Worm (Caenorhabditis elegans) whole organism, young adult: ENCODE results near the gene srh-16.

ENCODE experiments used
- F23B12.7 ChIP-seq: sonication (generic microtip); optimal IDR thresholded peaks from 2 replicates; lab custom pipeline; 2017; ENCODE audit warnings: missing genetic modification characterization, mild to moderate bottlenecking, missing compliant biosample characterization, antibody characterized with exemption, moderate library complexity; ENCODE audit not compliant: insufficient read depth
- F33H1.4 ChIP-seq: fragments of 200-800 bp; sonication (Bioruptor generic); IDR thresholded peaks from 2 replicates; pipeline ENCODE4 v1.3.6; 2022; ENCODE audit warnings: missing genetic modification reagents, missing genetic modification characterization, missing compliant biosample characterization
- F52B5.7 ChIP-seq: sonication (generic microtip); optimal IDR thresholded peaks from 2 replicates; lab custom pipeline; 2016; ENCODE audit warnings: mild to moderate bottlenecking, missing genetic modification characterization, missing compliant biosample characterization
- K12H6.12 ChIP-seq: fragments of 200-800 bp; sonication (Bioruptor generic); optimal IDR thresholded peaks from 2 replicates; lab custom pipeline; 2018; ENCODE audit warnings: mild to moderate bottlenecking, missing genetic modification characterization, missing compliant biosample characterization
- ama-1 ChIP-seq, 3 experiments: fragments of 150-350 bp in 1 of 3; sonication (generic microtip) in 2 of 3; optimal IDR thresholded peaks; 2 replicates each; lab custom pipeline; 2014 to 2018; ENCODE audit warnings: missing biosample characterization in 2 of 3, missing genetic modification characterization in 2 of 3, missing genetic modification reagents in 2 of 3
- aptf-3 ChIP-seq: fragments of 200-800 bp; sonication (Bioruptor generic); IDR thresholded peaks from 2 replicates; pipeline ENCODE4 v1.3.6; 2022; ENCODE audit warnings: missing genetic modification characterization, missing compliant biosample characterization
- attf-5 ChIP-seq: fragments of 200-800 bp; sonication (Bioruptor generic); optimal IDR thresholded peaks from 2 replicates; lab custom pipeline; 2018; ENCODE audit warnings: mild to moderate bottlenecking, missing genetic modification characterization, missing compliant biosample characterization
- attf-6 ChIP-seq: fragments of 200-800 bp; sonication (Bioruptor generic); IDR thresholded peaks from 2 replicates; pipeline ENCODE4 v1.3.6; 2022; ENCODE audit warnings: missing genetic modification reagents, missing genetic modification characterization, missing compliant biosample characterization
- ccch-3 ChIP-seq: fragments of 200-800 bp; sonication (Bioruptor generic); optimal IDR thresholded peaks from 2 replicates; lab custom pipeline; 2018; ENCODE audit warnings: mild to moderate bottlenecking, missing genetic modification characterization, missing compliant biosample characterization
- cebp-1 ChIP-seq, 2 experiments: fragments of 200-800 bp in 1 of 2; sonication (Bioruptor generic) in 1 of 2; sonication (generic microtip) in 1 of 2; IDR thresholded peaks in 1 of 2; optimal IDR thresholded peaks in 1 of 2; 2 replicates each; pipeline versions ENCODE4 v1.3.6 to Lab custom; 2017 to 2022; ENCODE audit warnings: missing compliant biosample characterization in 2 of 2, missing genetic modification characterization in 2 of 2, mild to moderate bottlenecking in 1 of 2, missing genetic modification reagents in 1 of 2, moderate library complexity in 1 of 2
- dox-1 ChIP-seq: fragments of 200-800 bp; sonication (Bioruptor generic); IDR thresholded peaks from 2 replicates; pipeline ENCODE4 v1.3.6; 2022; ENCODE audit warnings: missing genetic modification reagents, missing genetic modification characterization, missing compliant biosample characterization
- dpl-1 ChIP-seq: fragments of 150-350 bp; optimal IDR thresholded peaks from 2 replicates; lab custom pipeline; 2014; ENCODE audit warnings: missing biosample characterization, missing genetic modification reagents, missing genetic modification characterization
- efl-1 ChIP-seq: fragments of 150-350 bp; optimal IDR thresholded peaks from 2 replicates; lab custom pipeline; 2014; ENCODE audit warnings: missing biosample characterization, missing genetic modification reagents, missing genetic modification characterization
- egrh-3 ChIP-seq: fragments of 200-800 bp; sonication (Bioruptor generic); IDR thresholded peaks from 2 replicates; pipeline ENCODE4 v1.3.6; 2022; ENCODE audit warnings: missing genetic modification reagents, missing genetic modification characterization, missing compliant biosample characterization
- ekl-4 ChIP-seq: fragments of 200-800 bp; sonication (Bioruptor generic); IDR thresholded peaks from 2 replicates; pipeline ENCODE4 v1.3.6; 2022; ENCODE audit warnings: missing genetic modification reagents, missing genetic modification characterization, missing compliant biosample characterization
- hlh-26 ChIP-seq: fragments of 200-800 bp; sonication (Bioruptor generic); conservative IDR thresholded peaks from 2 replicates; pipeline ENCODE4 v1.3.6; 2022; ENCODE audit warnings: missing genetic modification reagents, missing genetic modification characterization, missing compliant biosample characterization
- hrde-1 ChIP-seq: sonication (generic microtip); optimal IDR thresholded peaks from 2 replicates; lab custom pipeline; 2016; ENCODE audit warnings: missing genetic modification characterization, mild to moderate bottlenecking, missing compliant biosample characterization, moderate library complexity, missing genotype, missing genetic modification reagents, borderline replicate concordance
- lin-26 ChIP-seq: fragments of 200-800 bp; sonication (Bioruptor generic); IDR thresholded peaks from 2 replicates; pipeline ENCODE4 v1.3.6; 2022; ENCODE audit warnings: missing genetic modification reagents, missing genetic modification characterization, missing compliant biosample characterization
- lin-40 ChIP-seq: sonication (generic microtip); optimal IDR thresholded peaks from 2 replicates; lab custom pipeline; 2016; ENCODE audit warnings: missing genetic modification characterization, mild to moderate bottlenecking, missing compliant biosample characterization, missing genotype, missing genetic modification reagents
- madf-10 ChIP-seq: sonication (generic microtip); optimal IDR thresholded peaks from 2 replicates; lab custom pipeline; 2016; ENCODE audit warnings: mild to moderate bottlenecking, missing genetic modification characterization, missing compliant biosample characterization
- madf-6 ChIP-seq: fragments of 200-800 bp; sonication (Bioruptor generic); IDR thresholded peaks from 2 replicates; pipeline ENCODE4 v1.3.6; 2022; ENCODE audit warnings: missing genetic modification reagents, missing genetic modification characterization, missing compliant biosample characterization
- mcd-1 ChIP-seq: fragments of 200-800 bp; sonication (Bioruptor generic); IDR thresholded peaks from 2 replicates; pipeline ENCODE4 v1.3.6; 2022; ENCODE audit warnings: missing genetic modification reagents, missing genetic modification characterization, missing compliant biosample characterization
- mel-28 ChIP-seq: sonication (generic microtip); optimal IDR thresholded peaks from 2 replicates; lab custom pipeline; 2016; ENCODE audit warnings: borderline replicate concordance, mild to moderate bottlenecking, missing genetic modification characterization, missing compliant biosample characterization
- nhr-179 ChIP-seq: sonication (generic microtip); optimal IDR thresholded peaks from 2 replicates; lab custom pipeline; 2016; ENCODE audit warnings: mild to moderate bottlenecking, missing genetic modification characterization, missing compliant biosample characterization
- pbrm-1 ChIP-seq: fragments of 200-800 bp; sonication (Bioruptor generic); IDR thresholded peaks from 2 replicates; pipeline ENCODE4 v1.3.6; 2022; ENCODE audit warnings: missing genetic modification reagents, missing genetic modification characterization, missing compliant biosample characterization
- sdz-38 ChIP-seq: sonication (generic microtip); optimal IDR thresholded peaks from 2 replicates; lab custom pipeline; 2016; ENCODE audit warnings: missing genotype, missing genetic modification characterization, missing compliant biosample characterization
- snpc-4 ChIP-seq, 5 experiments: fragments of 150-350 bp in 1 of 5; sonication (generic microtip) in 4 of 5; optimal IDR thresholded peaks; 2 replicates each; lab custom pipeline; 2014 to 2018; ENCODE audit warnings: missing genetic modification characterization in 5 of 5, missing biosample characterization in 3 of 5, antibody characterized with exemption in 2 of 5, mild to moderate bottlenecking in 2 of 5, missing compliant biosample characterization in 2 of 5, missing genotype in 2 of 5, moderate library complexity in 2 of 5, missing genetic modification reagents in 1 of 5
- tbp1 ChIP-seq: fragments of 200-800 bp; sonication (Bioruptor generic); optimal IDR thresholded peaks from 2 replicates; lab custom pipeline; 2018; ENCODE audit warnings: mild to moderate bottlenecking, missing genetic modification characterization, missing compliant biosample characterization
- tbx-9 ChIP-seq: sonication (generic microtip); optimal IDR thresholded peaks from 2 replicates; lab custom pipeline; 2016; ENCODE audit warnings: borderline replicate concordance, missing genetic modification characterization, inconsistent platforms, missing compliant biosample characterization
- tlf-1 ChIP-seq: fragments of 200-800 bp; sonication (Bioruptor generic); optimal IDR thresholded peaks from 2 replicates; lab custom pipeline; 2018; ENCODE audit warnings: mild to moderate bottlenecking, missing genetic modification characterization, missing compliant biosample characterization
- xnd-1 ChIP-seq: sonication (generic microtip); optimal IDR thresholded peaks from 2 replicates; lab custom pipeline; 2016; ENCODE audit warnings: missing genotype, missing genetic modification reagents, missing genetic modification characterization, missing compliant biosample characterization
- zfh-2 ChIP-seq: fragments of 200-800 bp; sonication (Bioruptor generic); conservative IDR thresholded peaks from 2 replicates; pipeline ENCODE4 v1.3.6; 2022; ENCODE audit warnings: missing genetic modification reagents, missing genetic modification characterization, missing compliant biosample characterization
- ztf-22 ChIP-seq: fragments of 200-800 bp; sonication (Bioruptor generic); optimal IDR thresholded peaks from 2 replicates; lab custom pipeline; 2018; ENCODE audit warnings: mild to moderate bottlenecking, missing genetic modification characterization, moderate library complexity, missing compliant biosample characterization
- ztf-3 ChIP-seq: fragments of 200-800 bp; sonication (Bioruptor generic); optimal IDR thresholded peaks from 2 replicates; lab custom pipeline; 2018; ENCODE audit warnings: mild to moderate bottlenecking, missing genetic modification characterization, missing compliant biosample characterization
- ztf-6 ChIP-seq: fragments of 200-800 bp; sonication (Bioruptor generic); IDR thresholded peaks from 2 replicates; pipeline ENCODE4 v1.3.6; 2022; ENCODE audit warnings: missing genetic modification reagents, missing genetic modification characterization, missing compliant biosample characterization

The srh-16 gene

DNA sequence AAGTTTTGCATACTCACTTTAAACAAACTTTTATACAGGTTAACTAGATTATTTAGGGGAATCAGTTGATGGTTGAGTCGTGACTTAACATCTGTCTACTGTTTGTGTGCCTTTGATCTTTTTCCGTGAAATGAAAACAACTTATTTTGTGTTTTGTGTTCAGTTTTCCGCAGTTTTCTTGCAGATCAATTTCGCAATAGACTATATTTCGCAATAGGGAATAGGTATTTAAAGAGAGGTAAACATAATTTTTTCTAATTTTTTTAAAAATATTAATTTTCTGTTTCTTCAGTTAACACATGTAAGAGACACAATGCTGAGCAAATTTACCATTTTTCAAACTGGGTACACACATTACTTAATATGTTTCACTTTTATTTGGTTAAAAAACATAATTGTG, 30.3 kb upstream of the srh-16 start, which contains the start of gene tbb-6:
Gene tbb-6 (plus strand): TSS at position 155 of the 400 bp plus-strand sequence.
- TF ChIP-seq cebp-1 (GFP tag; IDR thresholded peaks at IDR 0.05; lab: Robert Waterston, UW) (peak; percentile 96), cebp-1 (tag; optimal IDR thresholded peaks at IDR 0.05; lab: Kevin White, UChicago) (peak; percentile 99), F52B5.7 (tag; lab: Kevin White, UChicago) (no peak)

DNA sequence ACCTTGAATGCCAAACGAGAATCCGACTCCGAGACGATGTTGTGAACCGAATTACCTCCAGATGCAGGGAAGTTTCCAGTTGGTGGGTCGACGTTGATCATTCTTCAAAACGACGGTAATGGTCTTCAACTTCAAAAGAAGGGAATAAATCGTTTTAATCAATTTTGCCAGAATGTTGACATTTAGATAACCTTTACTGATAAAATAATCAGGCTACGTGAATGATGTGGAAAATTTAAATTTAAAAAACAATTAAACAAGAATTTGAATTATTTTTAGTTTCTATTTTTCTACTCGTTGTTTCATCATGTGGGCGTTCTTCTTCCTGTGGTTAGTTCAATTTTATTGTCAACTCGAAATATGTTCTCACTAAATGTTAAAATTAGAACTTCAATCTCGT, 27.9 kb upstream of the srh-16 start, which contains the start of gene ssp-35:
Gene ssp-35 (minus strand): TSS at position 101 of the 400 bp plus-strand sequence.
- no peak for TF ChIP-seq attf-6 (GFP tag; lab: Robert Waterston, UW)
- TF ChIP-seq lin-26, result no peak
- TF ChIP-seq lin-40 (tag; lab: Kevin White, UChicago), result no peak
- no peak for TF ChIP-seq zfh-2 (GFP tag; lab: Robert Waterston, UW)
- TF ChIP-seq K12H6.12, result no peak
- no peak for TF ChIP-seq ama-1 (optimal IDR thresholded peaks at IDR 0.05; lab: Kevin White, UChicago)
- no peak for TF ChIP-seq ama-1 (GFP tag; optimal IDR thresholded peaks at IDR 0.05; lab: Kevin White, UChicago)
- TF ChIP-seq ccch-3 (GFP tag; lab: Kevin White, UChicago), result no peak
- TF ChIP-seq madf-10 (tag; lab: Kevin White, UChicago), result no peak
- TF ChIP-seq sdz-38, result no peak
- TF ChIP-seq snpc-4 (GFP tag; optimal IDR thresholded peaks at IDR 0.05; lab: Kevin White, UChicago), result no peak
- no peak for TF ChIP-seq snpc-4 (tag; optimal IDR thresholded peaks at IDR 0.05; lab: Kevin White, UChicago)
- TF ChIP-seq hlh-26 (GFP tag; lab: Robert Waterston, UW), result no peak
- no peak for TF ChIP-seq mel-28 (tag; lab: Kevin White, UChicago)
- TF ChIP-seq attf-5 (GFP tag; lab: Kevin White, UChicago), result no peak
- TF ChIP-seq dox-1, result no peak
- TF ChIP-seq tbp1 (GFP tag; lab: Kevin White, UChicago), result no peak
- TF ChIP-seq cebp-1 (GFP tag; IDR thresholded peaks at IDR 0.05; lab: Robert Waterston, UW), result no peak
- TF ChIP-seq cebp-1 (tag; optimal IDR thresholded peaks at IDR 0.05; lab: Kevin White, UChicago), result no peak
- TF ChIP-seq nhr-179 (tag; lab: Kevin White, UChicago), result no peak
- no peak for TF ChIP-seq hrde-1 (tag; lab: Kevin White, UChicago)
- TF ChIP-seq ztf-22 (GFP tag; lab: Kevin White, UChicago), result no peak

DNA sequence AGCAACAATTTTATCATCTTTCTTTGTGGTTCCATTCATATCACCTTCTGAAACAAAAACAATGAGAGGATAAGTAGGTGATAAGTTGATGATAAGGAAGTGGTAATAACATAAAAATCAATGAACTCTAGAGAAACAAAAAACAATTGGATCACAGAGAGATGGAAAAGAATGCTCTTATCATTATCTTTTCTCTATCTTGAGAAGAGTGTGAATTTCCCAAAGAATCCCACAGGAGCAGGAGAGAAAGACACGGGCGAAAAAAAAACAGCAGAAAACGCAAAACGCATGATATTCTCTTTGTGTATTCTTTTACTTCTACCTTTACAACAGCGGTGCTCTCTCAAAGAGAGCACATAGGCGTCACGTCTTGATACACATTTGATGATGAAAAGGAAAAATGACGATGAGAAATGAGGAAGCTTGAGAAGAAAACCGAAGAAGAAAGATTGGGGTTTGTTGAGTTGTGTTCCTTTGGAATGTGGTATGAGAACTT, 22.3 kb upstream of the srh-16 start, which contains the start of gene twk-24:
Gene twk-24 (minus strand): TSS at position 51 of the 496 bp plus-strand sequence.
- TF ChIP-seq tlf-1 (GFP tag; lab: Kevin White, UChicago) (no peak), ekl-4 (GFP tag; lab: Robert Waterston, UW) (no peak), F23B12.7 (tag; lab: Kevin White, UChicago) (no peak)

DNA sequence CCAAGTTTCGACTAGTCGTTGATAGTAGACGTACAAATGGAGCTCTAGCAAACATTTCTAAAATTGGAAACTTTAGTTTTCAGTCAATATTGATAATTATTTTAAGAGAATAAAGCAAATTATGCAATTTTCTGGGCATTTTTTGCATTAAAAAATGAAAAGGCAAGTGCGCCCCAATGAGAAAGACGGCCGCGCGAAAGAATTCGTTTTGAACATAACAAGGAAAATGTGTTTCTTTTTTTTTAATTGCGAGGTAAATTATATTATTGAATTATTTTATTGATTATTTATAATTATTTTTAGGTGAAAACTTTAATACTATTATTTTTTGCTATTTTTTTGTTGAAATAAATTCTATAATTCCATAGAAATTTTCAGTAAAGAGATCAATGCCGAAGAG, 20.2 kb upstream of the srh-16 start, which contains the start of the genes tsfm-1 and capg-2:
Gene tsfm-1 (minus strand): TSS at position 57 of the 400 bp plus-strand sequence.
Gene capg-2 (plus strand): TSS at position 379 of the 400 bp plus-strand sequence.
- TF ChIP-seq ztf-22 (GFP tag; lab: Kevin White, UChicago), result no peak
- TF ChIP-seq xnd-1 (tag; lab: Kevin White, UChicago), result no peak
- TF ChIP-seq tbx-9 (tag; lab: Kevin White, UChicago), result no peak
- TF ChIP-seq mcd-1, result peak; percentile 61; the same call in 1 of the 2 replicates
- no peak for TF ChIP-seq ztf-6
- no peak for TF ChIP-seq pbrm-1 (GFP tag; lab: Robert Waterston, UW)
- TF ChIP-seq hrde-1 (tag; lab: Kevin White, UChicago), result no peak
- TF ChIP-seq madf-6 (GFP tag; lab: Robert Waterston, UW), result 0 out of 2 replicates have a peak, but pooled peaks have one; percentile 19
- peak; percentile 21 for TF ChIP-seq dpl-1 (GFP tag; lab: Kevin White, UChicago)
- no peak for TF ChIP-seq dox-1
- TF ChIP-seq ztf-3 (GFP tag; lab: Kevin White, UChicago), result no peak
- no peak for TF ChIP-seq egrh-3 (GFP tag; lab: Robert Waterston, UW)
- TF ChIP-seq snpc-4 (GFP tag; optimal IDR thresholded peaks at IDR 0.05; lab: Kevin White, UChicago), result no peak
- TF ChIP-seq snpc-4 (tag; optimal IDR thresholded peaks at IDR 0.05; lab: Kevin White, UChicago), result no peak
- TF ChIP-seq aptf-3, result no peak
- peak; percentile 67 for TF ChIP-seq efl-1 (GFP tag; lab: Kevin White, UChicago)
- TF ChIP-seq F33H1.4, result no peak
